Worm (Caenorhabditis elegans): ENCODE data around the gene C38H2.3.

The C38H2.3 gene

DNA sequence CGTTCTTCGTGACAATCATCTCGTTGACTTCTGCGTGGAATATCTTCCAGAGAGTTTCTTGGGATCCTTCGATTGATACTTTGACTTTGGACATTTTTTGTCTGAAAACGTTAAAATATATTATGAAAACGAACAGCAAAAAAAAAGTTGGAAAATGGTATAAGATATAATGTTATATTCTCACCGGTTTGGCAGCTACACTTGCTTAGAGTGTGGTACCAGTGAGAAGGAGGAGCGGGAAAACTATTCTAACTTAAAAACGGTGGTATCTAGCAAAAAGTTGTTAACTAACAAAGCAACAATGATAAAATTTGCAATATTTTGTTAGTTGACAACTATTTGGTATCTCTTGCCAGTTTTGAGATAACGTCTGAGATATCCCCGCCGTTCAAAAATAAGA, 44.6 kb downstream of the C38H2.3 start, which contains the start of gene tbx-9:
Gene tbx-9 (minus strand): TSS at position 101 of the 400 bp plus-strand sequence.
- no peak for TF ChIP-seq ceh-13 (GFP tag; optimal IDR thresholded peaks at IDR 0.05)
- TF ChIP-seq tbx-37 (GFP tag; conservative IDR thresholded peaks at IDR 0.05): no peak
- TF ChIP-seq flt-1 (GFP tag; IDR thresholded peaks at IDR 0.05): no peak
- no peak for TF ChIP-seq tra-4 (tag; optimal IDR thresholded peaks at IDR 0.05)
- TF ChIP-seq aly-1 (tag; optimal IDR thresholded peaks at IDR 0.05): no peak
- TF ChIP-seq B0310.2 (tag; optimal IDR thresholded peaks at IDR 0.05): no peak
- TF ChIP-seq sea-1 (GFP tag; conservative IDR thresholded peaks at IDR 0.05): no peak
- TF ChIP-seq hmbx-1 (tag; optimal IDR thresholded peaks at IDR 0.05): no peak
- TF ChIP-seq hmg-4 (GFP tag; optimal IDR thresholded peaks at IDR 0.05): no peak
- TF ChIP-seq hnd-1 (tag; optimal IDR thresholded peaks at IDR 0.05): no peak

DNA sequence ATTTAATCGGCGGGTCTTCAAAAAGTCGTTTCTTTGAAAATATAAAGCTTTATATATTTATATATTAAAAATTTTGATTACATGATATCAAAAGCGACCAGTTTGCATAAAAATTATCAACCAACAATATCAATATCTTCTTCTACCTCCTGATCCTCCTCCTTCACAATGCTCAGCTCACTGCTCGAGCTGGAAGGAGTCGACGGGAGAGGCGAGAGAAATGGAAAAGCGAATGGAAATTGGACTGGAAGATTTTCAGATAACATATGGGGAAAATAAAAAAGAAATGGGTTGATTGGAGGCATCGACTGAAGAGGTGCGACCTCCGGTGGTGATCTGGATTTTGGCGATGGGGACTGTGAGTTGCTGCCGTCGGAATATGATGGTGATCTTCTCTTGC, 46.4 kb downstream of the C38H2.3 start:
- TF ChIP-seq F13C5.2 (tag; optimal IDR thresholded peaks at IDR 0.05): no peak
- TF ChIP-seq ets-7 (tag; optimal IDR thresholded peaks at IDR 0.05): no peak

DNA sequence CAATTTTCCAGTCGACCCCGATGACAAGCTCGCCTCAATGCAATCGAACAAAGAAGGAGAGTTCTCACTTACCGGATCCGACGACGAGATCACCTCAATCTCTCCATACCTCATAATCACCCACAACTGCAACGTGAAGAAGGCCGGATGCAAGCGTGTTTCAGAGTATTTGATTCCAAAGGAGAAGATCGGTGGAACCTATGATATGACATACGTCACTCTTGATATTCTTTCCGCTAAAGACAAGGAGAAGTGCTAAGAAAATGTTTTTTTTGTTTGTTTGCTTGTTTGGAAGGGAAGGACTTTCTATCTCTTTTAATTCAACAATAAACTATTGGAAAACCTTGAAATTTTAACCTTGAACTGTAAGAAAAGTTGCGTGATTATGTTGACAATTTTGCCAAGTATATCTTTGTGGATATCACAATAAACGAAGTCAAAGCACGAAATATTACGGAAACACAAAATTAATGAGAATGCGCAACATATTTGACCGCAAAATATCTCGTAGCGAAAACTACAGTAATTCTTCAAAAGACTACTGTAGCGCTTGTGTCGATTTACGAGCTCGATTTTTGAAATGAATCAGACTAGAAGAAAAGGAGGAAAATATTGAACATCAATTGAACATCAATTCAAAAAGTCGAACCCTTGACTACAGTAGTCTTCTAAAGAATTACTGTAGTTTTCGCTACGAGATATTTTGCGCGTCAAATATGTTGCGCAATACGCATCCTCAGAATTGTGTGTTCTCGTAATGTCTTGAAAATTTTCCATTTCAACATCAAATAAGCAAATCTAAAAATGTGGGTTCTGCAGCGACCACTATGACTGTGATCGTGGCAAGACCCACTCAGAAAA, 47.2 kb downstream of the C38H2.3 start:
- TF ChIP-seq sea-1 (GFP tag; conservative IDR thresholded peaks at IDR 0.05): no peak
- no peak for TF ChIP-seq ets-7 (tag; optimal IDR thresholded peaks at IDR 0.05)
- no peak for TF ChIP-seq scrt-1 (GFP tag; IDR thresholded peaks at IDR 0.05)
- no peak for TF ChIP-seq tbx-37 (GFP tag; conservative IDR thresholded peaks at IDR 0.05)
- TF ChIP-seq B0310.2 (tag; optimal IDR thresholded peaks at IDR 0.05): no peak
- TF ChIP-seq pes-1 (GFP tag; IDR thresholded peaks at IDR 0.05): no peak
- no peak for TF ChIP-seq hmbx-1 (tag; optimal IDR thresholded peaks at IDR 0.05)
- no peak for TF ChIP-seq hnd-1 (tag; optimal IDR thresholded peaks at IDR 0.05)
- no peak for TF ChIP-seq hmg-4 (GFP tag; optimal IDR thresholded peaks at IDR 0.05)
- no peak for TF ChIP-seq aly-1 (tag; optimal IDR thresholded peaks at IDR 0.05)
- TF ChIP-seq ama-1 (optimal IDR thresholded peaks at IDR 0.05): no peak
- no peak for TF ChIP-seq tra-4 (tag; optimal IDR thresholded peaks at IDR 0.05)
- no peak for TF ChIP-seq ceh-13 (GFP tag; optimal IDR thresholded peaks at IDR 0.05)
- TF ChIP-seq tbx-11 (GFP tag; IDR thresholded peaks at IDR 0.05): no peak
- TF ChIP-seq flt-1 (GFP tag; IDR thresholded peaks at IDR 0.05): no peak
- TF ChIP-seq ceh-36 (tag; optimal IDR thresholded peaks at IDR 0.05): no peak

DNA sequence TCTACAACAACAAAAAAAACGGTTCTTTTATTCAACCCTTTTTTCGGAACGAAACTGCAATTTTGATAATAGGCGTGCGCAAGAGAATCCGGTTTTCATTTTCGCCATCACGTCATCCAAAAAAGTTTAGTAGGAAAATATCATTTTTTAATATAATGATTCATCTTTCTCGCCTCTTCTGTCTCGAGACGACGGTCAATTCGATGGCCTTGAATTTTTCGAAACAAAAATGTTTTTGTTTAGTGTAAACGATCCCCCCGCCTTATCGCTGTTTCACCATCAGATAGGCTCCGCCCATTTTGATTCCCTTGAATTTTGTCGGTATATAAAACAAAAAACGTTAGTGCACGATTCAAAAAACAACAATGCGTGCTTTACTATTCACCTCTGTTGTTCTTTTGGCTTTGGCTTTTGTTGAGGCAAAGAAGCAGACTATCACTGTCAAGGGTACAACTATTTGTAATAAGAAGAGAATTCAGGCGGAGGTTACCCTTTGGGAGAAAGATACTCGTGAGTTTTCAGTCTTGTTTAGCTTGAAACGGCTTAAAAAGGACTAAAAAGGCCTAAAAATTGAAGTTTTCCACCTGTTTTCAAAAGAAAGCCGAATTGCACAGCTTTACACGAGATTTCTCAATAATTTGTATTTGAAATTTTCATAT, 48.7 kb downstream of the C38H2.3 start, which contains the start of gene ttr-15:
Gene ttr-15 (plus strand): TSS at position 340 of the 659 bp plus-strand sequence.
- TF ChIP-seq sea-1 (GFP tag; conservative IDR thresholded peaks at IDR 0.05) (no peak), pes-1 (GFP tag; IDR thresholded peaks at IDR 0.05) (no peak), ets-7 (tag; optimal IDR thresholded peaks at IDR 0.05) (no peak), tbx-37 (GFP tag; conservative IDR thresholded peaks at IDR 0.05) (no peak), flt-1 (GFP tag; IDR thresholded peaks at IDR 0.05) (no peak), tra-4 (tag; optimal IDR thresholded peaks at IDR 0.05) (no peak), hmg-4 (GFP tag; optimal IDR thresholded peaks at IDR 0.05) (no peak), aly-1 (tag; optimal IDR thresholded peaks at IDR 0.05) (no peak)

DNA sequence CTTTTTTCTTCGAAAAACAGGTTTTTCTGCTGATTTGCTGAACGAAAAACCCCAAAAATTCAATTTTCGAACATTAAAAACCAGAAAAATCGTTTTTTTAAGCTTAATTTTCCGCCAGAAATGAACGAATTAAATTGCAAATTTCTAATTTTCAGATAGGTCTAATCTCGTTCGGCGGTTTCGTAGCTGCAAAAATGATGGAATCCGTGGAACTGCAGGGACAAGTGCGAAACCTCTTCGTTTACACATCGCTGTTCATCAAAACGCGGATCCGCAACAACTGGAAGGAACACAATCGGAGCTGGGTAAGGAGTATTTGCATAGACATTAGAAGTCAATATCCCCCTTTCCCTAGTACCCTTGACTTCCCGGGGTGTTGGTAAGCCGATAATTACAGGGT, 50.3 kb downstream of the C38H2.3 start:
- TF ChIP-seq sea-1 (GFP tag; conservative IDR thresholded peaks at IDR 0.05): no peak
- TF ChIP-seq scrt-1 (GFP tag; IDR thresholded peaks at IDR 0.05): no peak
- TF ChIP-seq tra-4 (tag; optimal IDR thresholded peaks at IDR 0.05): no peak
- TF ChIP-seq tbx-11 (GFP tag; IDR thresholded peaks at IDR 0.05): no peak
- no peak for TF ChIP-seq flt-1 (GFP tag; IDR thresholded peaks at IDR 0.05)
- TF ChIP-seq ceh-36 (tag; optimal IDR thresholded peaks at IDR 0.05): no peak
- no peak for TF ChIP-seq ceh-13 (GFP tag; optimal IDR thresholded peaks at IDR 0.05)
- TF ChIP-seq F13C5.2 (tag; optimal IDR thresholded peaks at IDR 0.05): no peak
- TF ChIP-seq pes-1 (GFP tag; IDR thresholded peaks at IDR 0.05): no peak
- TF ChIP-seq ama-1 (optimal IDR thresholded peaks at IDR 0.05): no peak
- TF ChIP-seq B0310.2 (tag; optimal IDR thresholded peaks at IDR 0.05): no peak
- TF ChIP-seq hmbx-1 (tag; optimal IDR thresholded peaks at IDR 0.05): no peak
- TF ChIP-seq hmg-4 (GFP tag; optimal IDR thresholded peaks at IDR 0.05): no peak
- TF ChIP-seq ets-7 (tag; optimal IDR thresholded peaks at IDR 0.05): no peak
- no peak for TF ChIP-seq aly-1 (tag; optimal IDR thresholded peaks at IDR 0.05)
- no peak for TF ChIP-seq hnd-1 (tag; optimal IDR thresholded peaks at IDR 0.05)
- TF ChIP-seq tbx-37 (GFP tag; conservative IDR thresholded peaks at IDR 0.05): no peak

All from whole organism, early embryonic.